Worm (Caenorhabditis elegans): Measurements from ENCODE around the gene dre-1.

- TF ChIP-seq W03F9.2 (tag; optimal IDR thresholded peaks at IDR 0.05) (no peak), dao-5 (tag; optimal IDR thresholded peaks at IDR 0.05) (no peak), him-1 (tag; optimal IDR thresholded peaks at IDR 0.05) (no peak)
Measured at ce11 chrV:6513356-6513755, 32.9 kb downstream of the dre-1 start.
